Worm (Caenorhabditis elegans): Measurements from ENCODE around the gene gei-13.
A peak's percentile ranks its signal among the peaks of the same experiment; 100 is the strongest.

Gene gei-13

ce11 chrIII:9631117-9631655, 5.7 kb downstream of the gei-13 start, which contains the start of gene ubc-7 (continued):
- TF ChIP-seq nhr-11 (tag; optimal IDR thresholded peaks at IDR 0.05), result no peak
- TF ChIP-seq hmg-11 (tag; optimal IDR thresholded peaks at IDR 0.05), result peak; percentile 76
- no peak for TF ChIP-seq nhr-12 (tag; optimal IDR thresholded peaks at IDR 0.05)
- no peak for TF ChIP-seq ztf-4 (tag; optimal IDR thresholded peaks at IDR 0.05)
- peak; percentile 47 for TF ChIP-seq ceh-28 (tag; optimal IDR thresholded peaks at IDR 0.05)
- TF ChIP-seq mdl-1 (tag; optimal IDR thresholded peaks at IDR 0.05), result peak; percentile 51
- TF ChIP-seq nhr-76 (tag; optimal IDR thresholded peaks at IDR 0.05), result no peak
- TF ChIP-seq fkh-2 (tag; optimal IDR thresholded peaks at IDR 0.05), result no peak

ce11 chrIII:9629855-9630254, 7.1 kb downstream of the gei-13 start, which contains the start of gene rpac-19:
Gene rpac-19 (minus strand): TSS chrIII:9629885.
- TF ChIP-seq nhr-67 (tag; optimal IDR thresholded peaks at IDR 0.05), result peak; percentile 25
- no peak for TF ChIP-seq nhr-28 (tag; optimal IDR thresholded peaks at IDR 0.05)
- peak; percentile 72 for TF ChIP-seq nhr-23 (tag; optimal IDR thresholded peaks at IDR 0.05)
- no peak for TF ChIP-seq nhr-76 (tag; optimal IDR thresholded peaks at IDR 0.05)
- TF ChIP-seq skn-1 (tag; optimal IDR thresholded peaks at IDR 0.05), result peak; percentile 33
- TF ChIP-seq egl-5 (tag; optimal IDR thresholded peaks at IDR 0.05), result peak; percentile 56
- TF ChIP-seq fkh-2 (tag; optimal IDR thresholded peaks at IDR 0.05), result no peak
- no peak for TF ChIP-seq ceh-16 (tag; optimal IDR thresholded peaks at IDR 0.05)
- TF ChIP-seq aly-2 (tag; optimal IDR thresholded peaks at IDR 0.05), result no peak
- peak; percentile 93 for TF ChIP-seq ama-1 (optimal IDR thresholded peaks at IDR 0.05)
- peak; percentile 80 for TF ChIP-seq elt-2 (tag; optimal IDR thresholded peaks at IDR 0.05)
- TF ChIP-seq R02D3.7 (tag; optimal IDR thresholded peaks at IDR 0.05), result no peak
- TF ChIP-seq snpc-4 (tag; optimal IDR thresholded peaks at IDR 0.05), result peak; percentile 53
- no peak for TF ChIP-seq fos-1 (tag; optimal IDR thresholded peaks at IDR 0.05)
- TF ChIP-seq ZK546.5 (tag; optimal IDR thresholded peaks at IDR 0.05), result no peak
- TF ChIP-seq nfya-1 (tag; optimal IDR thresholded peaks at IDR 0.05; ENCODE audit: insufficient read depth), result peak; percentile 66
- TF ChIP-seq tbx-2 (tag; optimal IDR thresholded peaks at IDR 0.05), result peak; percentile 29
- TF ChIP-seq mml-1 (tag; optimal IDR thresholded peaks at IDR 0.05), result no peak
- TF ChIP-seq nhr-43 (tag; optimal IDR thresholded peaks at IDR 0.05; ENCODE audit: poor library complexity, severe bottlenecking), result peak; percentile 77
- no peak for TF ChIP-seq mdl-1 (tag; optimal IDR thresholded peaks at IDR 0.05)
- no peak for TF ChIP-seq fkh-10 (GFP tag; optimal IDR thresholded peaks at IDR 0.05)
- no peak for TF ChIP-seq sea-2 (GFP tag; optimal IDR thresholded peaks at IDR 0.05)
- TF ChIP-seq lin-15B (tag; optimal IDR thresholded peaks at IDR 0.05), result peak; percentile 6
- no peak for TF ChIP-seq elt-3 (tag; optimal IDR thresholded peaks at IDR 0.05)
- TF ChIP-seq lsy-12 (tag; optimal IDR thresholded peaks at IDR 0.05), result peak; percentile 80
- TF ChIP-seq unc-39 (tag; optimal IDR thresholded peaks at IDR 0.05), result no peak
- TF ChIP-seq ceh-82 (tag; optimal IDR thresholded peaks at IDR 0.05), result no peak
- TF ChIP-seq nhr-77 (tag; optimal IDR thresholded peaks at IDR 0.05), result no peak
- TF ChIP-seq eor-1 (tag; optimal IDR thresholded peaks at IDR 0.05), result no peak
- no peak for TF ChIP-seq nhr-11 (tag; optimal IDR thresholded peaks at IDR 0.05)
- TF ChIP-seq ceh-9 (tag; optimal IDR thresholded peaks at IDR 0.05), result no peak
- peak; percentile 71 for TF ChIP-seq hmg-11 (tag; optimal IDR thresholded peaks at IDR 0.05)
- TF ChIP-seq zag-1 (tag; optimal IDR thresholded peaks at IDR 0.05), result no peak
- no peak for TF ChIP-seq daf-12 (tag; optimal IDR thresholded peaks at IDR 0.05)
- peak; percentile 37 for TF ChIP-seq nhr-25 (tag; optimal IDR thresholded peaks at IDR 0.05)
- no peak for TF ChIP-seq ceh-28 (tag; optimal IDR thresholded peaks at IDR 0.05)
- TF ChIP-seq nhr-237 (tag; optimal IDR thresholded peaks at IDR 0.05), result no peak
- no peak for TF ChIP-seq nhr-12 (tag; optimal IDR thresholded peaks at IDR 0.05)
- TF ChIP-seq lin-39 (tag; optimal IDR thresholded peaks at IDR 0.05), result peak; percentile 16
- TF ChIP-seq unc-62 (GFP tag; optimal IDR thresholded peaks at IDR 0.05), result no peak
- TF ChIP-seq egl-27 (tag; optimal IDR thresholded peaks at IDR 0.05), result no peak
- no peak for TF ChIP-seq pqm-1 (tag; optimal IDR thresholded peaks at IDR 0.05)
- TF ChIP-seq ztf-11 (tag; optimal IDR thresholded peaks at IDR 0.05), result no peak
- TF ChIP-seq jun-1 (tag; optimal IDR thresholded peaks at IDR 0.05), result peak; percentile 36
- no peak for TF ChIP-seq ztf-4 (tag; optimal IDR thresholded peaks at IDR 0.05)
- no peak for TF ChIP-seq elt-1 (tag; optimal IDR thresholded peaks at IDR 0.05)
- TF ChIP-seq pha-4 (tag; optimal IDR thresholded peaks at IDR 0.05), result peak; percentile 82
